Worm (Caenorhabditis elegans) whole organism, L4 larva: Measurements from ENCODE around the gene C56G2.4.

ENCODE experiments used
- F49E8.2 ChIP-seq: sonication (generic microtip); optimal IDR thresholded peaks from 2 replicates; lab custom pipeline; 2016; ENCODE audit warnings: missing compliant biosample characterization, mild to moderate bottlenecking, missing genetic modification characterization, borderline replicate concordance
- R02D3.7 ChIP-seq: fragments of 150-350 bp; sonication (generic microtip); optimal IDR thresholded peaks from 3 replicates; lab custom pipeline; 2014; ENCODE audit warnings: missing biosample characterization, missing genetic modification characterization
- T20F7.1 ChIP-seq: fragments of 200-800 bp; sonication (Bioruptor generic); optimal IDR thresholded peaks from 2 replicates; lab custom pipeline; 2018; ENCODE audit warnings: mild to moderate bottlenecking, missing genetic modification characterization, missing compliant biosample characterization
- T26A8.4 ChIP-seq: fragments of 200-800 bp; sonication (Bioruptor generic); IDR thresholded peaks from 2 replicates; pipeline ENCODE4 v1.3.6; 2022; ENCODE audit warnings: missing genetic modification characterization, missing compliant biosample characterization
- Y105C5A.15 ChIP-seq: fragments of 200-800 bp; sonication (Bioruptor generic); IDR thresholded peaks from 2 replicates; pipeline ENCODE4 v1.3.6; 2022; ENCODE audit warnings: missing genetic modification characterization, missing compliant biosample characterization
- Y48G9A.11 ChIP-seq: fragments of 200-800 bp; sonication (Bioruptor generic); IDR thresholded peaks from 2 replicates; pipeline ENCODE4 v1.3.6; 2022; ENCODE audit warnings: missing genetic modification reagents, missing genetic modification characterization, missing compliant biosample characterization
- Y5F2A.4 ChIP-seq: fragments of 200-800 bp; sonication (Bioruptor generic); optimal IDR thresholded peaks from 2 replicates; lab custom pipeline; 2018; ENCODE audit warnings: mild to moderate bottlenecking, missing genetic modification characterization, missing compliant biosample characterization
- Y75B8A.6 ChIP-seq: fragments of 200-800 bp; sonication (Bioruptor generic); IDR thresholded peaks from 2 replicates; pipeline ENCODE4 v1.3.6; 2022; ENCODE audit warnings: missing genetic modification reagents, missing genetic modification characterization, missing compliant biosample characterization
- aha-1 ChIP-seq: fragments of 150-350 bp; peaks from one replicate; lab custom pipeline; 2014; ENCODE audit warnings: missing biosample characterization, missing genetic modification characterization
- ama-1 ChIP-seq: fragments of 150-350 bp; optimal IDR thresholded peaks from 2 replicates; lab custom pipeline; 2014; ENCODE audit warnings: inconsistent platforms, mixed read lengths
- attf-4 ChIP-seq: sonication (generic microtip); optimal IDR thresholded peaks from 3 replicates; lab custom pipeline; 2017; ENCODE audit warnings: missing biosample characterization, missing genetic modification characterization
- cey-2 ChIP-seq: sonication (generic microtip); optimal IDR thresholded peaks from 3 replicates; lab custom pipeline; 2017; ENCODE audit warnings: missing genetic modification characterization, mild to moderate bottlenecking, missing compliant biosample characterization, antibody characterized with exemption, borderline replicate concordance; ENCODE audit not compliant: insufficient read depth
- daf-16 ChIP-seq, 3 experiments: sonication (generic microtip); optimal IDR thresholded peaks; 2 replicates each; lab custom pipeline; 2016 to 2017; ENCODE audit warnings: missing genetic modification characterization in 3 of 3, missing genetic modification reagents in 3 of 3, mild to moderate bottlenecking in 2 of 3, missing compliant biosample characterization in 2 of 3, missing biosample characterization in 1 of 3, moderate library complexity in 1 of 3
- dmd-6 ChIP-seq: fragments of 200-800 bp; sonication (Bioruptor generic); IDR thresholded peaks from 2 replicates; pipeline ENCODE4 v1.3.6; 2022; ENCODE audit warnings: missing genetic modification reagents, missing genetic modification characterization, missing compliant biosample characterization
- dpl-1 ChIP-seq: fragments of 150-350 bp; optimal IDR thresholded peaks from 2 replicates; lab custom pipeline; 2014; ENCODE audit warnings: missing biosample characterization, missing genetic modification reagents, missing genetic modification characterization
- fos-1 ChIP-seq: fragments of 150-350 bp; optimal IDR thresholded peaks from 2 replicates; lab custom pipeline; 2014; ENCODE audit warnings: missing biosample characterization, missing genetic modification characterization
- hlh-11 ChIP-seq: fragments of 200-800 bp; sonication (Bioruptor generic); optimal IDR thresholded peaks from 2 replicates; lab custom pipeline; 2018; ENCODE audit warnings: mild to moderate bottlenecking, missing genetic modification characterization, missing compliant biosample characterization
- lin-1 ChIP-seq: fragments of 200-800 bp; sonication (Bioruptor generic); IDR thresholded peaks from 2 replicates; pipeline ENCODE4 v1.3.6; 2022; ENCODE audit warnings: missing genetic modification reagents, missing genetic modification characterization, missing compliant biosample characterization
- lin-13 ChIP-seq: fragments of 150-350 bp; optimal IDR thresholded peaks from 2 replicates; lab custom pipeline; 2014; ENCODE audit warnings: missing biosample characterization, missing genetic modification reagents, missing genetic modification characterization
- lir-3 ChIP-seq: sonication (generic microtip); optimal IDR thresholded peaks from 2 replicates; lab custom pipeline; 2016; ENCODE audit warnings: mild to moderate bottlenecking, missing genetic modification characterization, missing compliant biosample characterization
- madf-9 ChIP-seq: fragments of 200-800 bp; sonication (Bioruptor generic); conservative IDR thresholded peaks from 2 replicates; pipeline ENCODE4 v1.3.6; 2022; ENCODE audit warnings: missing genetic modification reagents, missing genetic modification characterization, missing compliant biosample characterization
- mxl-3 ChIP-seq: fragments of 200-800 bp; sonication (Bioruptor generic); optimal IDR thresholded peaks from 2 replicates; lab custom pipeline; 2018; ENCODE audit warnings: mild to moderate bottlenecking, missing genetic modification characterization, missing compliant biosample characterization
- nhr-102 ChIP-seq: sonication (generic microtip); optimal IDR thresholded peaks from 2 replicates; lab custom pipeline; 2016; ENCODE audit warnings: mild to moderate bottlenecking, missing genetic modification characterization, moderate library complexity, missing compliant biosample characterization
- nhr-111 ChIP-seq: fragments of 200-800 bp; sonication (Bioruptor generic); optimal IDR thresholded peaks from 2 replicates; lab custom pipeline; 2018; ENCODE audit warnings: mild to moderate bottlenecking, missing genetic modification characterization, missing compliant biosample characterization
- nhr-41 ChIP-seq: fragments of 200-800 bp; sonication (Bioruptor generic); IDR thresholded peaks from 2 replicates; pipeline ENCODE4 v1.3.6; 2022; ENCODE audit warnings: missing genetic modification reagents, missing genetic modification characterization, missing compliant biosample characterization
- nhr-6 ChIP-seq: fragments of 150-350 bp; optimal IDR thresholded peaks from 2 replicates; lab custom pipeline; 2014; ENCODE audit warnings: missing biosample characterization, missing genetic modification characterization
- nhr-77 ChIP-seq: fragments of 150-350 bp; optimal IDR thresholded peaks from 2 replicates; lab custom pipeline; 2014; ENCODE audit warnings: missing biosample characterization, missing genetic modification characterization
- pha-4 ChIP-seq, 2 experiments: fragments of 150-350 bp in 1 of 2; fragments of 200-800 bp in 1 of 2; sonication (Bioruptor generic) in 1 of 2; IDR thresholded peaks in 1 of 2; optimal IDR thresholded peaks in 1 of 2; 2 replicates each; pipeline versions ENCODE4 v1.3.6 to Lab custom; 2014 to 2022; ENCODE audit warnings: missing genetic modification characterization in 2 of 2, missing genetic modification reagents in 2 of 2, missing biosample characterization in 1 of 2, missing compliant biosample characterization in 1 of 2
- pqm-1 ChIP-seq: sonication (generic microtip); optimal IDR thresholded peaks from 2 replicates; lab custom pipeline; 2017; ENCODE audit warnings: missing biosample characterization, missing genetic modification characterization
- saeg-2 ChIP-seq: fragments of 200-800 bp; sonication (Bioruptor generic); IDR thresholded peaks from 2 replicates; pipeline ENCODE4 v1.3.6; 2022; ENCODE audit warnings: missing genetic modification reagents, missing genetic modification characterization, missing compliant biosample characterization
- sdz-12 ChIP-seq: fragments of 200-800 bp; sonication (Bioruptor generic); optimal IDR thresholded peaks from 2 replicates; lab custom pipeline; 2018; ENCODE audit warnings: mild to moderate bottlenecking, missing genetic modification characterization, missing compliant biosample characterization
- set-16 ChIP-seq: fragments of 200-800 bp; sonication (Bioruptor generic); IDR thresholded peaks from 2 replicates; pipeline ENCODE4 v1.3.6; 2022; ENCODE audit warnings: missing genetic modification reagents, missing genetic modification characterization, missing compliant biosample characterization
- skn-1 ChIP-seq: fragments of 150-350 bp; optimal IDR thresholded peaks from 2 replicates; lab custom pipeline; 2014; ENCODE audit warnings: missing biosample characterization, missing genetic modification characterization
- snpc-4 ChIP-seq: fragments of 150-350 bp; optimal IDR thresholded peaks from 2 replicates; lab custom pipeline; 2014; ENCODE audit warnings: missing biosample characterization, missing genetic modification characterization
- spr-1 ChIP-seq: sonication (generic microtip); optimal IDR thresholded peaks from 2 replicates; lab custom pipeline; 2016; ENCODE audit warnings: mild to moderate bottlenecking, missing genetic modification characterization, missing compliant biosample characterization
- spr-3 ChIP-seq: fragments of 200-800 bp; sonication (Bioruptor generic); optimal IDR thresholded peaks from 2 replicates; lab custom pipeline; 2018; ENCODE audit warnings: mild to moderate bottlenecking, missing genetic modification characterization, missing compliant biosample characterization
- tag-97 ChIP-seq: fragments of 200-800 bp; sonication (Bioruptor generic); IDR thresholded peaks from 2 replicates; pipeline ENCODE4 v1.3.6; 2022; ENCODE audit warnings: missing genetic modification characterization, missing compliant biosample characterization
- tra-1 ChIP-seq: fragments of 200-800 bp; sonication (Bioruptor generic); IDR thresholded peaks from 2 replicates; pipeline ENCODE4 v1.3.6; 2022; ENCODE audit warnings: missing genetic modification reagents, missing genetic modification characterization, missing compliant biosample characterization
- vab-7 ChIP-seq: fragments of 200-800 bp; sonication (Bioruptor generic); IDR thresholded peaks from 2 replicates; pipeline ENCODE4 v1.3.6; 2022; ENCODE audit warnings: missing genetic modification reagents, missing genetic modification characterization, missing compliant biosample characterization

The C56G2.4 gene

DNA sequence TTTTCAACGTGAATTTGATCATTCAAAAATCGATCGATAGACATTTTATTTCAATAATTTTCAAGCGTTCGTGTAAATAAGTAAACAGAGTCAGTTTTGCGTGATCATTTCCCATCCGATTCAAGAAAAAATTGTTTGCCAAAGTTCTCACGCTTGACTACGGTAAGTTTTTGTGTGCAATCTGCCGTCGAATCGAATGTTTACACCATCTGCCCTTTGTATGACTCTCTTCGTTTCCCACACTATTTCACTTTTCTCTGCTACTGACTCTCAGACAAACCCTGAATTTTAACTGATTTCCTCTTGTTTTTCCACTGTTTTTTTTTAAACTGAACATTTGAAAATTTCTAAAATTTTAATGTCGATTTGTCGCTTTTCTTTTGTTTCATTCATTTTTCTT is 13.2 kb downstream of the C56G2.4 start (continued):
- no peak for TF ChIP-seq spr-3 (GFP tag; lab: Kevin White, UChicago)
- peak; percentile 66 for TF ChIP-seq T26A8.4 (GFP tag; lab: Robert Waterston, UW)
- TF ChIP-seq Y48G9A.11 (GFP tag; lab: Robert Waterston, UW) = 0 out of 2 replicates have a peak, but pooled peaks have one; percentile 37
- no peak for TF ChIP-seq R02D3.7 (tag; lab: Kevin White, UChicago)
- TF ChIP-seq Y75B8A.6 (GFP tag; lab: Robert Waterston, UW) = no peak
- no peak for TF ChIP-seq Y105C5A.15
- no peak for TF ChIP-seq lir-3 (tag; lab: Kevin White, UChicago)
- peak in 1 of 2 experiments; percentile 66 for TF ChIP-seq daf-16 (GFP tag; optimal IDR thresholded peaks at IDR 0.05; lab: Kevin White, UChicago)
- peak; percentile 64 for TF ChIP-seq daf-16 (tag; optimal IDR thresholded peaks at IDR 0.05; lab: Kevin White, UChicago)
- TF ChIP-seq nhr-77 (tag; lab: Kevin White, UChicago) = peak; percentile 60
- peak; percentile 25 for TF ChIP-seq ama-1 (lab: Kevin White, UChicago)
- TF ChIP-seq skn-1 = no peak
- no peak for TF ChIP-seq lin-1
- peak; percentile 73 for TF ChIP-seq hlh-11 (tag; lab: Kevin White, UChicago)
- TF ChIP-seq lin-13 (GFP tag; lab: Kevin White, UChicago) = peak; percentile 85
- TF ChIP-seq dmd-6 (GFP tag; lab: Robert Waterston, UW) = peak; percentile 69
- TF ChIP-seq dpl-1 (GFP tag; lab: Kevin White, UChicago) = peak; percentile 75
- no peak for TF ChIP-seq spr-1 (tag; lab: Kevin White, UChicago)
- TF ChIP-seq tra-1 (GFP tag; lab: Robert Waterston, UW) = no peak
- TF ChIP-seq snpc-4 = no peak
- TF ChIP-seq tag-97 = no peak
- TF ChIP-seq pqm-1 (tag; lab: Kevin White, UChicago) = no peak
- TF ChIP-seq sdz-12 (GFP tag; lab: Kevin White, UChicago) = no peak
- no peak for TF ChIP-seq cey-2 (tag; lab: Kevin White, UChicago)
- peak; percentile 55 for TF ChIP-seq T20F7.1 (GFP tag; lab: Kevin White, UChicago)
- no peak for TF ChIP-seq Y5F2A.4 (GFP tag; lab: Kevin White, UChicago)
- TF ChIP-seq vab-7 (GFP tag; lab: Robert Waterston, UW) = no peak
- peak; percentile 58; the same call in 1 of the 2 replicates for TF ChIP-seq madf-9
- no peak for TF ChIP-seq nhr-102
- TF ChIP-seq nhr-41 = no peak
- TF ChIP-seq saeg-2 (GFP tag; lab: Robert Waterston, UW) = no peak
- TF ChIP-seq attf-4 (tag; lab: Kevin White, UChicago) = no peak
- peak; percentile 61 for TF ChIP-seq F49E8.2 (tag; lab: Kevin White, UChicago)
- peak; percentile 56 for TF ChIP-seq mxl-3 (GFP tag; lab: Kevin White, UChicago)
- TF ChIP-seq nhr-6 (tag; lab: Kevin White, UChicago) = peak; percentile 45
- TF ChIP-seq aha-1 = peak; percentile 99
- no peak for TF ChIP-seq fos-1 (tag; lab: Kevin White, UChicago)
- no peak for TF ChIP-seq nhr-111 (GFP tag; lab: Kevin White, UChicago)

DNA sequence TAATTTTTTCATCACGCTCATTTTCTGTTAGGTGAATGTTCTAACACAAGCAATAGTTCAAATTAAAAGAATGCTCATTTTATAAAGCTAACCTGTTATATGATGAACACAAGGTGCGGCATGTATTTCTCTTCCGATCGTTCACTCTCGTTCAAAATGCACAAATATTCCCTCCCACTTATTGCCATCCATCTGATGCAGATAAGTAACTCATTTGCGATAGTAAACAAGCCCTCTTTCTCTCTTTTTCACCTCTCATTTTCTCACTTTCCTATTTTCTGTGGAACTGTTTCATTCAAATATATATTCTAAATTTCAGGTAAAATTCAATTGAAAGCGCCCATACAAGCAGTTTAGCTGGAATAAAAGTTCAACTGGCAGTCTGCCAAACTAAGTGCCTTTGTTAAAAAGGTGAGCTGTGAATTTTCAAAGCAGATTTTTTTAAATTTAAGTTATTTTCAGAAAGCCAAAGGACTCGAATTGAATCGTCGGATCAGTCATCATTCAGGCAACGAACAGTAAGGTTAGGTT is 14.5 kb downstream of the C56G2.4 start, which contains the start of the genes trmt-10C.2 and C56G2.22:
TSS of gene trmt-10C.2 (plus strand) at position 314 of the 531 bp plus-strand sequence.
TSS of gene C56G2.22 (plus strand) at position 481 of the 531 bp plus-strand sequence.
- TF ChIP-seq aha-1 = peak; percentile 2
- no peak for TF ChIP-seq set-16 (GFP tag; lab: Robert Waterston, UW)
- TF ChIP-seq pha-4 (GFP tag; IDR thresholded peaks at IDR 0.05; lab: Robert Waterston, UW) = no peak
- TF ChIP-seq pha-4 (tag; optimal IDR thresholded peaks at IDR 0.05; lab: Kevin White, UChicago) = peak; percentile 8
- TF ChIP-seq daf-16 (GFP tag; optimal IDR thresholded peaks at IDR 0.05; lab: Kevin White, UChicago) = no peak
- TF ChIP-seq daf-16 (tag; optimal IDR thresholded peaks at IDR 0.05; lab: Kevin White, UChicago) = peak; percentile 87
